Fruit fly (Drosophila melanogaster) whole organism, embryonic: ENCODE results near the gene nonC.

Source experiments
- BEAF-32 ChIP-seq: fragments of 200-800 bp; sonication (Bioruptor generic); optimal IDR thresholded peaks from 3 replicates; lab custom pipeline; 2017; ENCODE audit warnings: missing biosample characterization, missing genetic modification characterization, mild to moderate bottlenecking, moderate library complexity, missing genetic modification reagents
- CG10959 ChIP-seq: fragments of 200-800 bp; sonication (Bioruptor generic); IDR thresholded peaks from 2 replicates; pipeline ENCODE4 v1.3.6; 2022; ENCODE audit warnings: missing biosample characterization, missing genetic modification characterization
- CG11247 ChIP-seq: fragments of 200-800 bp; sonication (Bioruptor generic); IDR thresholded peaks from 2 replicates; pipeline ENCODE4 v1.3.6; 2022; ENCODE audit warnings: missing biosample characterization, missing genetic modification characterization
- CG11504 ChIP-seq: fragments of 200-800 bp; sonication (Bioruptor generic); optimal IDR thresholded peaks from 3 replicates; lab custom pipeline; 2019; ENCODE audit warnings: missing biosample characterization, mild to moderate bottlenecking, missing genetic modification characterization, moderate library complexity
- CG12299 ChIP-seq: fragments of 200-800 bp; sonication (Bioruptor generic); optimal IDR thresholded peaks from 2 replicates; lab custom pipeline; 2018; ENCODE audit warnings: missing biosample characterization, mild to moderate bottlenecking, missing genetic modification characterization
- CG13287 ChIP-seq: fragments of 200-800 bp; sonication (Bioruptor generic); IDR thresholded peaks from 2 replicates; pipeline ENCODE4 v1.3.6; 2022; ENCODE audit warnings: missing biosample characterization, missing genetic modification characterization; ENCODE audit not compliant: partially characterized antibody
- CG13424 ChIP-seq: fragments of 200-800 bp; sonication (Bioruptor generic); optimal IDR thresholded peaks from 2 replicates; lab custom pipeline; 2019; ENCODE audit warnings: missing biosample characterization, mild to moderate bottlenecking, missing genetic modification characterization, moderate library complexity
- CG15073 ChIP-seq: fragments of 200-800 bp; sonication (Bioruptor generic); optimal IDR thresholded peaks from 2 replicates; lab custom pipeline; 2016; ENCODE audit warnings: missing biosample characterization, missing genetic modification characterization
- CG15269 ChIP-seq: fragments of 200-800 bp; sonication (Bioruptor generic); optimal IDR thresholded peaks from 2 replicates; lab custom pipeline; 2018; ENCODE audit warnings: missing biosample characterization, mild to moderate bottlenecking, missing genetic modification characterization, moderate library complexity
- CG17612 ChIP-seq: fragments of 200-800 bp; sonication (Bioruptor generic); IDR thresholded peaks from 2 replicates; pipeline ENCODE4 v1.3.6; 2022; ENCODE audit warnings: missing biosample characterization, missing genetic modification characterization
- CG17829 ChIP-seq: fragments of 200-800 bp; optimal IDR thresholded peaks from 2 replicates; lab custom pipeline; 2019; ENCODE audit warnings: missing biosample characterization, mild to moderate bottlenecking, missing genetic modification characterization, moderate library complexity
- CG1792 ChIP-seq: fragments of 200-800 bp; sonication (Bioruptor generic); optimal IDR thresholded peaks from 2 replicates; lab custom pipeline; 2016; ENCODE audit warnings: missing biosample characterization, missing genetic modification characterization
- CG18764 ChIP-seq: fragments of 200-800 bp; sonication (Bioruptor generic); optimal IDR thresholded peaks from 3 replicates; lab custom pipeline; 2016; ENCODE audit warnings: missing biosample characterization, missing genetic modification characterization
- CG32767 ChIP-seq: fragments of 200-800 bp; sonication (Bioruptor generic); IDR thresholded peaks from 2 replicates; pipeline ENCODE4 v1.3.6; 2022; ENCODE audit warnings: missing biosample characterization, missing genetic modification characterization
- CG4328 ChIP-seq: fragments of 200-800 bp; sonication (Bioruptor generic); optimal IDR thresholded peaks from 3 replicates; lab custom pipeline; 2017; ENCODE audit warnings: missing biosample characterization, missing genetic modification reagents, missing genetic modification characterization
- CG43689 ChIP-seq: fragments of 200-800 bp; sonication (Bioruptor generic); IDR thresholded peaks from 2 replicates; pipeline ENCODE4 v1.3.6; 2022; ENCODE audit warnings: missing biosample characterization, missing genetic modification characterization
- CG7271 ChIP-seq: fragments of 200-800 bp; sonication (Bioruptor generic); optimal IDR thresholded peaks from 2 replicates; lab custom pipeline; 2018; ENCODE audit warnings: missing biosample characterization, mild to moderate bottlenecking, missing genetic modification characterization, moderate library complexity
- CG7987 ChIP-seq: fragments of 200-800 bp; sonication (Bioruptor generic); optimal IDR thresholded peaks from 2 replicates; lab custom pipeline; 2018; ENCODE audit warnings: missing biosample characterization, mild to moderate bottlenecking, missing genetic modification characterization, moderate library complexity
- CG9215 ChIP-seq: fragments of 200-800 bp; sonication (Bioruptor generic); IDR thresholded peaks from 2 replicates; pipeline ENCODE4 v1.3.6; 2022; ENCODE audit warnings: missing biosample characterization, missing genetic modification characterization
- CG9727 ChIP-seq: fragments of 200-800 bp; sonication (Bioruptor generic); optimal IDR thresholded peaks from 3 replicates; lab custom pipeline; 2017; ENCODE audit warnings: missing biosample characterization, mild to moderate bottlenecking, missing genetic modification characterization
- Dek ChIP-seq: fragments of 200-800 bp; sonication (Bioruptor generic); optimal IDR thresholded peaks from 3 replicates; lab custom pipeline; 2019; ENCODE audit warnings: missing biosample characterization, mild to moderate bottlenecking, missing genetic modification characterization, moderate library complexity
- E2f1 ChIP-seq: fragments of 200-800 bp; sonication (Bioruptor generic); IDR thresholded peaks from 2 replicates; pipeline ENCODE4 v1.3.6; 2022; ENCODE audit warnings: missing biosample characterization, missing genetic modification characterization
- Fer2 ChIP-seq: fragments of 200-800 bp; sonication (Bioruptor generic); optimal IDR thresholded peaks from 2 replicates; lab custom pipeline; 2018; ENCODE audit warnings: missing biosample characterization, mild to moderate bottlenecking, missing genetic modification characterization, moderate library complexity
- Hey ChIP-seq: fragments of 200-800 bp; sonication (Bioruptor generic); optimal IDR thresholded peaks from 3 replicates; lab custom pipeline; 2018; ENCODE audit warnings: missing biosample characterization, mild to moderate bottlenecking, missing genetic modification characterization
- Hr51 ChIP-seq, 2 experiments: fragments of 200-800 bp; sonication (Bioruptor generic); optimal IDR thresholded peaks; 2 replicates in 1 of 2; 3 replicates in 1 of 2; lab custom pipeline; 2016 to 2018; ENCODE audit warnings: missing biosample characterization in 2 of 2, missing genetic modification characterization in 2 of 2, mild to moderate bottlenecking in 1 of 2, moderate library complexity in 1 of 2
- Side ChIP-seq: fragments of 200-800 bp; sonication (Bioruptor generic); optimal IDR thresholded peaks from 2 replicates; lab custom pipeline; 2016; ENCODE audit warnings: missing biosample characterization, missing genetic modification characterization
- Sox102F ChIP-seq: fragments of 200-800 bp; sonication (Bioruptor generic); optimal IDR thresholded peaks from 2 replicates; lab custom pipeline; 2018; ENCODE audit warnings: missing biosample characterization, mild to moderate bottlenecking, missing genetic modification characterization, moderate library complexity
- amos ChIP-seq: fragments of 200-800 bp; sonication (Bioruptor generic); IDR thresholded peaks from 2 replicates; pipeline ENCODE4 v1.3.6; 2022; ENCODE audit warnings: missing biosample characterization, missing genetic modification characterization; ENCODE audit not compliant: partially characterized antibody
- ara ChIP-seq: fragments of 200-800 bp; sonication (Bioruptor generic); IDR thresholded peaks from 2 replicates; pipeline ENCODE4 v1.3.6; 2022; ENCODE audit warnings: missing biosample characterization, missing genetic modification characterization
- gce ChIP-seq: fragments of 200-800 bp; sonication (Bioruptor generic); IDR thresholded peaks from 3 replicates; pipeline ENCODE4 v1.3.6; 2022; ENCODE audit warnings: missing biosample characterization, missing genetic modification characterization
- her ChIP-seq: fragments of 200-800 bp; sonication (Bioruptor generic); optimal IDR thresholded peaks from 2 replicates; lab custom pipeline; 2016; ENCODE audit warnings: missing biosample characterization, missing genetic modification characterization
- onecut ChIP-seq: fragments of 200-800 bp; sonication (Bioruptor generic); IDR thresholded peaks from 2 replicates; pipeline ENCODE4 v1.3.6; 2022; ENCODE audit warnings: missing biosample characterization, missing genetic modification characterization
- otp ChIP-seq: fragments of 200-800 bp; sonication (Bioruptor generic); IDR thresholded peaks from 3 replicates; pipeline ENCODE4, ENCODE4 v1.3.6; 2022; ENCODE audit warnings: missing biosample characterization, missing genetic modification characterization
- ranshi ChIP-seq: fragments of 200-800 bp; sonication (Bioruptor generic); IDR thresholded peaks from 2 replicates; pipeline ENCODE4 v1.3.6; 2022; ENCODE audit warnings: missing biosample characterization, missing genetic modification characterization
- rib ChIP-seq: fragments of 200-800 bp; sonication (Bioruptor generic); IDR thresholded peaks from 2 replicates; pipeline ENCODE4 v1.3.6; 2022; ENCODE audit warnings: missing biosample characterization, missing genetic modification characterization
- sens ChIP-seq: fragments of 200-800 bp; sonication (Bioruptor generic); peaks from one replicate; lab custom pipeline; 2016; ENCODE audit warnings: missing biosample characterization, missing genetic modification characterization
- shn ChIP-seq: fragments of 200-800 bp; sonication (Bioruptor generic); optimal IDR thresholded peaks from 3 replicates; lab custom pipeline; 2016; ENCODE audit warnings: missing biosample characterization, missing genetic modification characterization
- sqz ChIP-seq: fragments of 200-800 bp; sonication (Bioruptor generic); optimal IDR thresholded peaks from 3 replicates; lab custom pipeline; 2018; ENCODE audit warnings: missing biosample characterization, mild to moderate bottlenecking, missing genetic modification characterization
- tio ChIP-seq: fragments of 200-800 bp; sonication (Bioruptor generic); optimal IDR thresholded peaks from 2 replicates; lab custom pipeline; 2017; ENCODE audit warnings: missing biosample characterization, missing genetic modification characterization, inconsistent platforms
- zen2 ChIP-seq: fragments of 200-800 bp; sonication (Bioruptor generic); IDR thresholded peaks from 3 replicates; pipeline ENCODE4 v1.3.6; 2022; ENCODE audit warnings: missing biosample characterization, missing genetic modification characterization; ENCODE audit not compliant: partially characterized antibody

nonC gene

dm6 chrX:6843841-6844440 lies 19.6 kb downstream of the nonC start, which contains the start of the genes CG14435 and Tmf (continued):
- TF ChIP-seq CG15269 (peak; percentile 86), shn (GFP tag; lab: Kevin White, UChicago) (peak; percentile 40), CG7271 (tag; lab: Kevin White, UChicago) (peak; percentile 30), CG13424 (tag; lab: Kevin White, UChicago) (peak; percentile 90), amos (peak; percentile 43; the same call in 1 of the 2 replicates), gce (GFP tag; lab: Robert Waterston, UW) (peak; percentile 59; the same call in 1 of the 3 replicates), CG9727 (peak; percentile 88), rib (GFP tag; lab: Robert Waterston, UW) (peak; percentile 72), CG15073 (GFP tag; lab: Kevin White, UChicago) (no peak), her (GFP tag; lab: Kevin White, UChicago) (no peak), Side (GFP tag; lab: Kevin White, UChicago) (peak; percentile 1), zen2 (peak; percentile 29; the same call in 1 of the 3 replicates), CG18764 (peak; percentile 56), Hr51 (GFP tag; optimal IDR thresholded peaks at IDR 0.05; lab: Kevin White, UChicago) (peak; percentile 60 to 82), sens (GFP tag; lab: Kevin White, UChicago) (peak; percentile 93), tio (GFP tag; lab: Kevin White, UChicago) (peak; percentile 52), Sox102F (GFP tag; lab: Kevin White, UChicago) (peak; percentile 9), Fer2 (tag; lab: Kevin White, UChicago) (peak; percentile 69), E2f1 (GFP tag; lab: Robert Waterston, UW) (peak; percentile 86), otp (GFP tag; lab: Robert Waterston, UW) (peak; percentile 58; the same call in 1 of the 3 replicates), CG43689 (peak; percentile 66; the same call in 1 of the 2 replicates), CG4328 (GFP tag; lab: Kevin White, UChicago) (peak; percentile 78), onecut (peak; percentile 68), CG1792 (GFP tag; lab: Kevin White, UChicago) (peak; percentile 15), Dek (tag; lab: Kevin White, UChicago) (peak; percentile 79), CG11504 (tag; lab: Kevin White, UChicago) (peak; percentile 49), CG7987 (peak; percentile 2), CG10959 (GFP tag; lab: Robert Waterston, UW) (peak; percentile 73), CG32767 (GFP tag; lab: Robert Waterston, UW) (peak; percentile 80), CG17612 (peak; percentile 65; the same call in 1 of the 2 replicates), CG13287 (GFP tag; lab: Robert Waterston, UW) (peak; percentile 55), ranshi (GFP tag; lab: Robert Waterston, UW) (peak; percentile 87), CG11247 (peak; percentile 85), Hey (no peak), ara (GFP tag; lab: Robert Waterston, UW) (peak; percentile 77), BEAF-32 (GFP tag; lab: Kevin White, UChicago) (peak; percentile 72), CG9215 (GFP tag; lab: Robert Waterston, UW) (peak; percentile 91), CG17829 (tag; lab: Kevin White, UChicago) (peak; percentile 83), CG12299 (tag; lab: Kevin White, UChicago) (peak; percentile 62), sqz (peak; percentile 50)
